Fruit fly (Drosophila melanogaster) Kc167 (cell line): Measurements from ENCODE around the gene CG42869.

Experiments used
- Myc ChIP-seq: fragments of >200 bp; optimal IDR thresholded peaks from 2 replicates; lab custom pipeline; 2017; ENCODE audit warnings: missing external identifiers
- Sin3A ChIP-seq: fragments of >200 bp; optimal IDR thresholded peaks from 2 replicates; lab custom pipeline; 2018; ENCODE audit warnings: missing external identifiers
- h ChIP-seq: fragments of >200 bp; optimal IDR thresholded peaks from 3 replicates; lab custom pipeline; 2018; ENCODE audit warnings: missing external identifiers
- insv ChIP-seq: fragments of >200 bp; optimal IDR thresholded peaks from 3 replicates; lab custom pipeline; 2018; ENCODE audit warnings: missing external identifiers
- psq ChIP-seq: fragments of >200 bp; optimal IDR thresholded peaks from 2 replicates; lab custom pipeline; 2017; ENCODE audit warnings: missing external identifiers
- ttk ChIP-seq: sonication (Bioruptor generic); optimal IDR thresholded peaks from 2 replicates; lab custom pipeline; 2017; ENCODE audit warnings: missing external identifiers

The CG42869 gene

DNA sequence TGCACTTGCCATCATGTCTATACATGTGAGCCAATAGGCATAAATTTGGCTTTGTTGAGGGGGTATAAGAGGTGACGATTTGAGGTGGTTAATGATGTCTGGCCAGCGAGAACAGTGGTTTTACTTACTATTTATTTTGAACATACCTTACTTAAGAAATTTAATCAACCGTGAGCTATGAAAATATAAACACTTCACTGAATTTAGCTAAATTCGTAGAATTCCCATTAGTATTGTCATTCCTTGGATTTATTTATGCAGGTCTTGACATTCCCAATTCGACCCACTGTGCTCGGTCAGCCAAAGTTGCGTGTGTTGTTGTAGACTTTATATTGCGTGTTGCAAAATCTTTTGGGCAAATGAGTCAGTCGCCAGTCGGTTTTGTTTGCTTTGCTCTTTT is 48.7 kb downstream of the CG42869 start:
- TF ChIP-seq insv (lab: Kevin White, UChicago) (no peak), ttk (lab: Kevin White, UChicago) (no peak), h (lab: Kevin White, UChicago) (no peak), Myc (lab: Kevin White, UChicago) (no peak), psq (lab: Kevin White, UChicago) (no peak), Sin3A (lab: Kevin White, UChicago) (no peak)
